Worm (Caenorhabditis elegans) whole organism, L4/young adult: ENCODE results near the gene acr-8.

Experiments used
- W03F9.2 ChIP-seq: fragments of 150-350 bp; optimal IDR thresholded peaks from 2 replicates; lab custom pipeline; 2014; ENCODE audit warnings: missing biosample characterization, missing genetic modification characterization
- dao-5 ChIP-seq: sonication (generic microtip); optimal IDR thresholded peaks from 2 replicates; lab custom pipeline; 2016; ENCODE audit warnings: missing genotype, missing genetic modification characterization, moderate library complexity, missing compliant biosample characterization
- him-1 ChIP-seq: sonication (generic microtip); optimal IDR thresholded peaks from 2 replicates; lab custom pipeline; 2016; ENCODE audit warnings: missing genotype, missing genetic modification reagents, missing genetic modification characterization, missing compliant biosample characterization

DNA sequence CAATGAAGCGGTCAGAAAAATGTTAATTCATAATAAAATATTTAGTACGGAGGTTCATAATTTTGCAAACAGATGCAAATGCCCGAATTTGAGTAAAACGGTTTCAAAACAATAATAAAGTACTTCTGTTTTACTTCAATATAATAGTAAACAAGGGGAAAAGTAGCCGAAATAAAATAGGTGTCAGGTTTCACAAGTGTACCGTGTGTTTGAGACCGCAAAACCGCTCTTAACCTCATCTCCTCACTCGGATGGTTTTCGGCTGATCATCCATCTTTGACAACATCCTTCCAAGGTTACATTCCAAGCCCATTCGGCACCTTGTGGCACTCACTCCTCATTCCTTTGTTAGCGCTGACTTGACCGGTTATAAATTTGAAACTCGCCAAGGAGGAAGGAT lies 24.9 kb downstream of the acr-8 start:
- no peak for TF ChIP-seq W03F9.2
- no peak for TF ChIP-seq him-1
- TF ChIP-seq dao-5 (tag; lab: Kevin White, UChicago), result no peak
